Worm (Caenorhabditis elegans): Measurements from ENCODE around the gene ttr-35.

The ttr-35 gene

ce11 chrX:6551073-6551652 is 39.1 kb downstream of the ttr-35 start:
- no peak for TF ChIP-seq pes-1 (GFP tag; IDR thresholded peaks at IDR 0.05)

ce11 chrX:6551679-6552078 is 39.6 kb downstream of the ttr-35 start:
- TF ChIP-seq hmbx-1 (tag; optimal IDR thresholded peaks at IDR 0.05): no peak
- no peak for TF ChIP-seq F13C5.2 (tag; optimal IDR thresholded peaks at IDR 0.05)
- TF ChIP-seq sea-1 (GFP tag; conservative IDR thresholded peaks at IDR 0.05): no peak
- no peak for TF ChIP-seq scrt-1 (GFP tag; IDR thresholded peaks at IDR 0.05)
- TF ChIP-seq ama-1 (optimal IDR thresholded peaks at IDR 0.05): no peak
- TF ChIP-seq flt-1 (GFP tag; IDR thresholded peaks at IDR 0.05): no peak
- TF ChIP-seq tra-4 (tag; optimal IDR thresholded peaks at IDR 0.05): no peak
- TF ChIP-seq aly-1 (tag; optimal IDR thresholded peaks at IDR 0.05): no peak
- no peak for TF ChIP-seq B0310.2 (tag; optimal IDR thresholded peaks at IDR 0.05)
- TF ChIP-seq hnd-1 (tag; optimal IDR thresholded peaks at IDR 0.05): no peak
- TF ChIP-seq pes-1 (GFP tag; IDR thresholded peaks at IDR 0.05): no peak
- no peak for TF ChIP-seq tbx-11 (GFP tag; IDR thresholded peaks at IDR 0.05)
- no peak for TF ChIP-seq ceh-13 (GFP tag; optimal IDR thresholded peaks at IDR 0.05)
- no peak for TF ChIP-seq ets-7 (tag; optimal IDR thresholded peaks at IDR 0.05)
- no peak for TF ChIP-seq tbx-37 (GFP tag; conservative IDR thresholded peaks at IDR 0.05)
- no peak for TF ChIP-seq ceh-36 (tag; optimal IDR thresholded peaks at IDR 0.05)
- no peak for TF ChIP-seq hmg-4 (GFP tag; optimal IDR thresholded peaks at IDR 0.05)

ce11 chrX:6552806-6553337 is 40.8 kb downstream of the ttr-35 start, which contains the start of gene svh-2:
Gene svh-2 (plus strand): TSS chrX:6553287.
- TF ChIP-seq hnd-1 (tag; optimal IDR thresholded peaks at IDR 0.05) (no peak), B0310.2 (tag; optimal IDR thresholded peaks at IDR 0.05) (no peak), tra-4 (tag; optimal IDR thresholded peaks at IDR 0.05) (no peak), ama-1 (optimal IDR thresholded peaks at IDR 0.05) (no peak), hmbx-1 (tag; optimal IDR thresholded peaks at IDR 0.05) (no peak), hmg-4 (GFP tag; optimal IDR thresholded peaks at IDR 0.05) (no peak), scrt-1 (GFP tag; IDR thresholded peaks at IDR 0.05) (no peak), ceh-36 (tag; optimal IDR thresholded peaks at IDR 0.05) (no peak), F13C5.2 (tag; optimal IDR thresholded peaks at IDR 0.05) (no peak), flt-1 (GFP tag; IDR thresholded peaks at IDR 0.05) (no peak), ets-7 (tag; optimal IDR thresholded peaks at IDR 0.05) (no peak), tbx-11 (GFP tag; IDR thresholded peaks at IDR 0.05) (no peak), aly-1 (tag; optimal IDR thresholded peaks at IDR 0.05) (no peak), tbx-37 (GFP tag; conservative IDR thresholded peaks at IDR 0.05) (no peak), ceh-13 (GFP tag; optimal IDR thresholded peaks at IDR 0.05) (no peak), sea-1 (GFP tag; conservative IDR thresholded peaks at IDR 0.05) (no peak)

- TF ChIP-seq tbx-11 (GFP tag; IDR thresholded peaks at IDR 0.05) (no peak), ceh-13 (GFP tag; optimal IDR thresholded peaks at IDR 0.05) (no peak), pes-1 (GFP tag; IDR thresholded peaks at IDR 0.05) (no peak), scrt-1 (GFP tag; IDR thresholded peaks at IDR 0.05) (no peak), flt-1 (GFP tag; IDR thresholded peaks at IDR 0.05) (no peak), ceh-36 (tag; optimal IDR thresholded peaks at IDR 0.05) (no peak), ets-7 (tag; optimal IDR thresholded peaks at IDR 0.05) (no peak), hnd-1 (tag; optimal IDR thresholded peaks at IDR 0.05) (no peak), hmg-4 (GFP tag; optimal IDR thresholded peaks at IDR 0.05) (no peak), tbx-37 (GFP tag; conservative IDR thresholded peaks at IDR 0.05) (no peak), hmbx-1 (tag; optimal IDR thresholded peaks at IDR 0.05) (no peak), F13C5.2 (tag; optimal IDR thresholded peaks at IDR 0.05) (no peak), aly-1 (tag; optimal IDR thresholded peaks at IDR 0.05) (no peak), B0310.2 (tag; optimal IDR thresholded peaks at IDR 0.05) (no peak), ama-1 (optimal IDR thresholded peaks at IDR 0.05) (no peak), sea-1 (GFP tag; conservative IDR thresholded peaks at IDR 0.05) (no peak), tra-4 (tag; optimal IDR thresholded peaks at IDR 0.05) (no peak)
Observed at ce11 chrX:6553634-6554033, 41.5 kb downstream of the ttr-35 start.

- TF ChIP-seq flt-1 (GFP tag; IDR thresholded peaks at IDR 0.05) (no peak), ama-1 (optimal IDR thresholded peaks at IDR 0.05) (no peak), sea-1 (GFP tag; conservative IDR thresholded peaks at IDR 0.05) (no peak)
Observed at ce11 chrX:6560495-6560894, 48.4 kb downstream of the ttr-35 start.

ce11 chrX:6562378-6562856 is 50.3 kb downstream of the ttr-35 start, which contains the start of gene aaim-1:
Gene aaim-1 (minus strand): TSS chrX:6562428.
- TF ChIP-seq sea-1 (GFP tag; conservative IDR thresholded peaks at IDR 0.05) (no peak), hnd-1 (tag; optimal IDR thresholded peaks at IDR 0.05) (no peak), scrt-1 (GFP tag; IDR thresholded peaks at IDR 0.05) (no peak), tbx-11 (GFP tag; IDR thresholded peaks at IDR 0.05) (no peak), ceh-36 (tag; optimal IDR thresholded peaks at IDR 0.05) (no peak)

Data from whole organism, early embryonic.